Fruit fly (Drosophila melanogaster): ENCODE measurements around the gene AGO2.

The AGO2 gene

DNA sequence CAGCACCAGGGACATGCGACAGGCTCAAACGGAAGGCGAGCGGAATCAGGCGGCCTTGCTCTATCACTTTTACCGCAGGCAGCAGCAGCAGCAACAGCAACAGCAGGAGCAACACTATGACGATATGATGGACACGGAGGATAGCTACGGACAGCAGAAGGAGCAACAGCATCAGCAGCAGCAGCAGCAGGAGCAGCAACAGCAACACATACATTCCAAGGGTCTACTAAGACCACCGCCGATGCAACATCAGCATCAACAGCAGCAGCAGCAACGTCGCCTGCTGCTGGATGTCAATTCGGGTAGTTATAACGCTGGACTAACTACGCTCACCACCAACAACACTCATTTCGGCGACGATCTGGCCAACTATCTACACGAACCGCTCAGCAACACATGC, 51.1 kb downstream of the AGO2 start:
- TF ChIP-seq EcR (GFP tag; optimal IDR thresholded peaks at IDR 0.05), result no peak
- TF ChIP-seq psq (optimal IDR thresholded peaks at IDR 0.05), result no peak
- TF ChIP-seq pan (optimal IDR thresholded peaks at IDR 0.05), result no peak
- TF ChIP-seq Dll (optimal IDR thresholded peaks at IDR 0.05), result no peak
- TF ChIP-seq usp (GFP tag; optimal IDR thresholded peaks at IDR 0.05), result no peak
- no peak for TF ChIP-seq CG8478 (optimal IDR thresholded peaks at IDR 0.05)

DNA sequence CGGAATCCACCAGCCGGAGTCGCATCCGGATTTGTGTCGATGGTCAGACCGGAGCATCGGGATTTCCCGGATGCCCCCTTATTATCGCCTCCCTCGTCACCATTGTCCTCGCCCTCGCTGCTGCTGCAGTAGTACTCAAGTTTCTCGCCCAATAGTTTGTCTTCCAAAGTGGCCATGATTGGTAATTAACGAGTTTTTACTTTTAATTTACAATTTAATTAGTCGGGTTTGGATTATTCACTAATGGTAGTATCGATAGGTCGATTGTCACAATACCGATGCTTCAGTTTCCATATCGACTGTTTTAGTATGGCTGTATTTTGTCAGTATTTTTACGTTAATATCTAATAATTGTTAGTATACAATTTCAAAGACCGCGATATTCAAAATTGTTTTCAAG, 56.2 kb downstream of the AGO2 start, which contains the start of gene CG7650:
Gene CG7650 (minus strand): TSS at position 278 of the 400 bp plus-strand sequence.
- TF ChIP-seq Dll (optimal IDR thresholded peaks at IDR 0.05), result no peak
- no peak for TF ChIP-seq CG8478 (optimal IDR thresholded peaks at IDR 0.05)
- no peak for TF ChIP-seq pan (optimal IDR thresholded peaks at IDR 0.05)
- no peak for TF ChIP-seq EcR (GFP tag; optimal IDR thresholded peaks at IDR 0.05)
- no peak for TF ChIP-seq usp (GFP tag; optimal IDR thresholded peaks at IDR 0.05)
- TF ChIP-seq psq (optimal IDR thresholded peaks at IDR 0.05), result no peak
